Worm (Caenorhabditis elegans): ENCODE data around the gene F57G12.1.

F57G12.1 gene

DNA sequence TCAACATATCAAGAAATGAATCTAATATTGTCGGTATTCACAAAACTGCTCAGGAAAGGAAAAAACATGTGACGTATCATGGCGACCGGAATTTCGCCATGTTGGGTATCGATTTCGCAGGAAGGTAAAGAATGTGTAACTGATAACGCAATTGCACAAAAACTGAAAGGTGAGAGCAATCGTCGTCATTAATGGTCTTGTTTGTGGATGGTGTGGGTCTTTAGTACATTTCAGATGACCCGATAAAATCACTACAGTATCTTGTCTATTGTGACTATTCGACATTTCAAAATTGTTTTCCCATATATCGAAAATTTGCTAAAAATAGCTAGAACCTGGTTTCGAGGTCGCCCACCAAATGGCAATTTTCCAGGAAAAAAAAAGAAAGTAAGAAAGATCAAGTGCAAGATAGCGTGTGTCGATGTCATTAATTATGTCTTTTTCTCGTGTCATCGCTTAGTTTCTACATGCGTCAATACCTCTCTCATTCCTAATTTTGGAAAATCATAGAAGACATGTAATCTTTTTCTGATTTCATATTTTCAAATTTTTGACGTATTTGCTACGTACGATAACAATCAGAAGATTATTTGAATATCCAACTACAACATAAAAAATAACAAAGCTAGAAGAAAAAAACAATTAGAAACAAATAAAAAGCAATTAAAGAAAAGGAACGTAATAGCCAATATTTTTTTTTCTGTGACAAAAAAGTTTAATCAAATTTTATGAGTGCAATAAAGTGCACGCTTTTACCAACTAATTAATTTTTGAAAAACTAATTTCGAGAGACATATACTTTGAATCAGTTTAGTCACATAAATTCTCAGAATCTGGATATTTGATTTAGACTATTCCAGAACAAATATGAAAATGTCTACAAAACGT is 38.9 kb upstream of the F57G12.1 start (continued):
- no peak for TF ChIP-seq tbx-2 (tag; optimal IDR thresholded peaks at IDR 0.05)

DNA sequence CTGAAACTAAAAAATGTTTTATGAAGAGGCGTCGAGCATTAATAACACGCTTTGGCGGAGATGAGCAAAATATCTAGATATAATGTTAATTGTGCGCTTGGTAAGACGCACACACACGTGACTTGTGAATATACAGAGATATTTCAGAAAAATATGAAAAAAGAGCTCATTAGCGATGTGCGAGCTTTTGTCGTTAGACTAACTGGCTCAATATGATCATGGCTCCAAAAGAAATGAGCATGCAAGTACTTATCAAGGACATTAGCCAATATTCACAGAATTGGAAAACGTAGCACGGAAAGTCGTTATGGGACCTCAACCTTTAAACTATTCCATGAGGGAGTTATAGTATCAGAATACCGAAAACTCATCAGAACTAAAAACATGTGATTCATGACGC is 35.6 kb upstream of the F57G12.1 start:
- TF ChIP-seq ceh-82 (tag; optimal IDR thresholded peaks at IDR 0.05) (no peak), nhr-11 (tag; optimal IDR thresholded peaks at IDR 0.05) (peak; percentile 2), pha-4 (tag; optimal IDR thresholded peaks at IDR 0.05) (no peak), egl-27 (tag; optimal IDR thresholded peaks at IDR 0.05) (no peak), tbx-2 (tag; optimal IDR thresholded peaks at IDR 0.05) (no peak), nfya-1 (tag; optimal IDR thresholded peaks at IDR 0.05; ENCODE audit: insufficient read depth) (no peak), mml-1 (tag; optimal IDR thresholded peaks at IDR 0.05) (no peak), daf-12 (tag; optimal IDR thresholded peaks at IDR 0.05) (no peak), lin-39 (tag; optimal IDR thresholded peaks at IDR 0.05) (no peak)

DNA sequence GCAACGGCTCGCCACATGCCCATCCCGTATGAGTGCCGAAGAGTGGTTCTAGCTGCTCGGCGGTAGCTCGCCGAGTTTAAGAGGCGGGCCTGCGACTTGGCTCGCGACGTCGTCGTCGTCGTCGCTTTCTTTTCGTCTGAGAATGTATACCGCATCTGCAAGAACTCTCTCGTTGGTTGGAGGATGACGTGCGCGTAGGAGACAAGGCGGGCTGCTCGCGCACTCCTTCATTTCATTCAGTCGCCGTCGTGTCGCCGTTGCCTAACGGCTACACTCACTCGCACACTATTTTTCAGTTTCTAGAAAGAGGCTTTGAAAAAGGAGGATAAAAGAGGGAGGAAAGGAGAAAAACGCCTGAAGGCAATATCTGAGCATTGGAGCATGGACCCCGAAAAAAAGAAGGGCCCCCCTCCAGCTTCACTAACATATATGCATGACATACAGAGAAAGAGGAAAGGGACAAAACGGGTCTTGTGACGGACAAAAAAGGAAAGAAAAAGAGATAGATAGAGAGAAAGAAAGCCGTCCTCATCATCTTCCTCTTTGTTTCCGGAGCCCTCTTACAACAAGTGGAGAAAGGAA is 34.1 kb upstream of the F57G12.1 start:
- TF ChIP-seq lsy-12 (tag; optimal IDR thresholded peaks at IDR 0.05) (peak; percentile 28), fkh-10 (GFP tag; optimal IDR thresholded peaks at IDR 0.05) (peak; percentile 98), fos-1 (tag; optimal IDR thresholded peaks at IDR 0.05) (no peak), unc-62 (GFP tag; optimal IDR thresholded peaks at IDR 0.05) (no peak), egl-5 (tag; optimal IDR thresholded peaks at IDR 0.05) (no peak), nhr-76 (tag; optimal IDR thresholded peaks at IDR 0.05) (no peak), R02D3.7 (tag; optimal IDR thresholded peaks at IDR 0.05) (no peak), mml-1 (tag; optimal IDR thresholded peaks at IDR 0.05) (no peak), hmg-11 (tag; optimal IDR thresholded peaks at IDR 0.05) (peak; percentile 58), tbx-2 (tag; optimal IDR thresholded peaks at IDR 0.05) (peak; percentile 48), nfya-1 (tag; optimal IDR thresholded peaks at IDR 0.05; ENCODE audit: insufficient read depth) (peak; percentile 68), elt-2 (tag; optimal IDR thresholded peaks at IDR 0.05) (no peak), skn-1 (tag; optimal IDR thresholded peaks at IDR 0.05) (peak; percentile 25), ztf-11 (tag; optimal IDR thresholded peaks at IDR 0.05) (peak; percentile 13), lin-39 (tag; optimal IDR thresholded peaks at IDR 0.05) (peak; percentile 15), elt-1 (tag; optimal IDR thresholded peaks at IDR 0.05) (no peak), nhr-28 (tag; optimal IDR thresholded peaks at IDR 0.05) (no peak)

ce11 chrX:12204334-12204733 is 32.9 kb upstream of the F57G12.1 start:
- no peak for TF ChIP-seq mdl-1 (tag; optimal IDR thresholded peaks at IDR 0.05)
- TF ChIP-seq lin-39 (tag; optimal IDR thresholded peaks at IDR 0.05), result peak; percentile 45

- no peak for TF ChIP-seq ztf-11 (tag; optimal IDR thresholded peaks at IDR 0.05)
- TF ChIP-seq nhr-11 (tag; optimal IDR thresholded peaks at IDR 0.05), result peak; percentile 39
- no peak for TF ChIP-seq ceh-9 (tag; optimal IDR thresholded peaks at IDR 0.05)
- no peak for TF ChIP-seq elt-2 (tag; optimal IDR thresholded peaks at IDR 0.05)
- TF ChIP-seq egl-5 (tag; optimal IDR thresholded peaks at IDR 0.05), result peak; percentile 17
- TF ChIP-seq lin-39 (tag; optimal IDR thresholded peaks at IDR 0.05), result no peak
Observed at ce11 chrX:12201840-12202239, 30.4 kb upstream of the F57G12.1 start.

DNA sequence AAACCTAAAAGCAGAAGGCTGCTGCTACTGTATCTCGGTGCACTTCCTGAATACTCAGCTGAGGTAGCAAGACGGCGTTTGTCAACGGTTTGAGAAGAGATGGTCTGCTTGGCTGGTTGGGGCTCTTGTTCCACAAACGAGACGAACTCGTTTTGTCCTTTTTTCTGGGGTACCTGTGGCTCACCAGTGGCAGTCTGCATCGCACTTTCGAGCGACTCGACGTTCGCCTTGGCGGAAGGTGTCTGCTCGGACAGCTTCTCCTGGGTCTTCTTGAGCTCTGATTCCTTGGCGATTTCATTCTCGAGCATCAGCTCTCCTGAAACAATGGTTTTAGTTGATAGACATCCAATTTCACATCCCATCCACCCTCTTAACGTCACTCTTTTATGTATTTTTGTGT is 30.0 kb upstream of the F57G12.1 start:
- peak; percentile 21 for TF ChIP-seq lsy-12 (tag; optimal IDR thresholded peaks at IDR 0.05)
- no peak for TF ChIP-seq tbx-2 (tag; optimal IDR thresholded peaks at IDR 0.05)
- TF ChIP-seq elt-3 (tag; optimal IDR thresholded peaks at IDR 0.05), result no peak
- no peak for TF ChIP-seq nhr-43 (tag; optimal IDR thresholded peaks at IDR 0.05; ENCODE audit: poor library complexity, severe bottlenecking)
- TF ChIP-seq jun-1 (tag; optimal IDR thresholded peaks at IDR 0.05), result no peak

ce11 chrX:12200577-12200976 is 29.1 kb upstream of the F57G12.1 start:
- TF ChIP-seq nhr-11 (tag; optimal IDR thresholded peaks at IDR 0.05), result peak; percentile 88
- TF ChIP-seq nfya-1 (tag; optimal IDR thresholded peaks at IDR 0.05; ENCODE audit: insufficient read depth), result peak; percentile 24
- no peak for TF ChIP-seq nhr-76 (tag; optimal IDR thresholded peaks at IDR 0.05)
- TF ChIP-seq lin-15B (tag; optimal IDR thresholded peaks at IDR 0.05), result no peak
